Fruit fly (Drosophila melanogaster): ENCODE results near the gene tHMG2.

DNA sequence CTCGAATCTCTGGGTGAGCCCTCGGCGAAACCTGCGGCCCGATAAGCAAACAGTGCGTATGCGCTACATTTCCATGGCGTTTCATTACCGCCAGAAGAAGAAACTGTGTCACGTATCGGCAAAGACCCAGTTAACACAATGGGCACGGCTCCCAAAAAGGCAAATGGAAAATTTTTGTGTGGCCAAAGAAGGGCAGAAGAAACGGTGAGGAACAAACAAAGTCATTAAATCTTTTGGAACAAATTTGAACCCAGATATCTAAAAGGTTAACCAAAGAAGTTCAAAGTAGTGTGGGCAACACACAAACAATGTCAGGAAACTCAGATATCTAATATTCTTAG, 32.3 kb downstream of the tHMG2 start:
- TF ChIP-seq CG32121 (GFP tag; IDR thresholded peaks at IDR 0.05), result no peak
- no peak for TF ChIP-seq CG8159 (tag; optimal IDR thresholded peaks at IDR 0.05)
- no peak for TF ChIP-seq Pif1A (GFP tag; optimal IDR thresholded peaks at IDR 0.05)
- TF ChIP-seq CG17806 (tag; optimal IDR thresholded peaks at IDR 0.05), result no peak
- no peak for TF ChIP-seq CG4496 (GFP tag; IDR thresholded peaks at IDR 0.05)
- no peak for TF ChIP-seq CG10348 (GFP tag; IDR thresholded peaks at IDR 0.05)
- TF ChIP-seq EcR (GFP tag; optimal IDR thresholded peaks at IDR 0.05), result no peak
- no peak for TF ChIP-seq D1 (tag; optimal IDR thresholded peaks at IDR 0.05)
- TF ChIP-seq CG14655 (GFP tag; optimal IDR thresholded peaks at IDR 0.05), result no peak
- no peak for TF ChIP-seq rn (GFP tag; IDR thresholded peaks at IDR 0.05)

Data from whole organism, pupa.